Fruit fly (Drosophila melanogaster) whole organism, prepupa: ENCODE measurements around the gene raskol.

Experiments used
- Blimp-1 ChIP-seq: fragments of 200-800 bp; sonication (Bioruptor generic); optimal IDR thresholded peaks from 3 replicates; lab custom pipeline; 2017; ENCODE audit warnings: missing biosample characterization, missing genetic modification characterization, mild to moderate bottlenecking, moderate library complexity, missing genetic modification reagents
- CG10669 ChIP-seq: fragments of 200-800 bp; sonication (Bioruptor generic); optimal IDR thresholded peaks from 3 replicates; lab custom pipeline; 2018; ENCODE audit warnings: missing biosample characterization, mild to moderate bottlenecking, missing genetic modification characterization, moderate library complexity
- CG11762 ChIP-seq: fragments of 200-800 bp; sonication (Bioruptor generic); optimal IDR thresholded peaks from 3 replicates; lab custom pipeline; 2016; ENCODE audit warnings: missing biosample characterization, missing genetic modification characterization; ENCODE audit not compliant: insufficient read depth
- CG11902 ChIP-seq: fragments of 200-800 bp; sonication (Bioruptor generic); optimal IDR thresholded peaks from 3 replicates; lab custom pipeline; 2016; ENCODE audit warnings: missing biosample characterization, missing genetic modification characterization
- CG15336 ChIP-seq: fragments of 200-800 bp; sonication (Bioruptor generic); IDR thresholded peaks from 2 replicates; pipeline ENCODE4 v1.3.6; 2022; ENCODE audit warnings: missing biosample characterization, missing genetic modification characterization
- CG31627 ChIP-seq: fragments of 200-800 bp; sonication (Bioruptor generic); optimal IDR thresholded peaks from 3 replicates; lab custom pipeline; 2016; ENCODE audit warnings: missing biosample characterization, missing genetic modification characterization
- CG34406 ChIP-seq: fragments of 200-800 bp; sonication (Bioruptor generic); optimal IDR thresholded peaks from 3 replicates; lab custom pipeline; 2016; ENCODE audit warnings: missing biosample characterization, missing genetic modification characterization
- CG3919 ChIP-seq: fragments of 200-800 bp; sonication (Bioruptor generic); optimal IDR thresholded peaks from 3 replicates; lab custom pipeline; 2016; ENCODE audit warnings: missing biosample characterization, missing genetic modification characterization
- CG8119 ChIP-seq: fragments of 200-800 bp; sonication (Bioruptor generic); IDR thresholded peaks from 3 replicates; pipeline ENCODE4 v1.3.6; 2022; ENCODE audit warnings: missing biosample characterization, missing genetic modification characterization
- Eip78C ChIP-seq: fragments of 200-800 bp; sonication (Bioruptor generic); peaks from one replicate; lab custom pipeline; 2016; ENCODE audit warnings: missing biosample characterization, missing genetic modification characterization
- Eip93F ChIP-seq: fragments of 200-800 bp; sonication (Bioruptor generic); optimal IDR thresholded peaks from 2 replicates; lab custom pipeline; 2016; ENCODE audit warnings: missing biosample characterization, mild to moderate bottlenecking, missing genetic modification characterization
- Ets21C ChIP-seq: fragments of 200-800 bp; sonication (Bioruptor generic); optimal IDR thresholded peaks from 3 replicates; lab custom pipeline; 2016; ENCODE audit warnings: missing biosample characterization, missing genetic modification characterization
- Ets96B ChIP-seq: fragments of 200-800 bp; optimal IDR thresholded peaks from 2 replicates; lab custom pipeline; 2019; ENCODE audit warnings: missing biosample characterization, mild to moderate bottlenecking, missing genetic modification characterization, moderate library complexity
- Gug ChIP-seq: fragments of 200-800 bp; sonication (Bioruptor generic); IDR thresholded peaks from 2 replicates; pipeline ENCODE4 v1.3.6; 2022; ENCODE audit warnings: missing biosample characterization, missing genetic modification characterization
- Hr38 ChIP-seq: sonication (Bioruptor generic); optimal IDR thresholded peaks from 2 replicates; lab custom pipeline; 2016; ENCODE audit warnings: missing biosample characterization, missing genetic modification characterization
- Hr4 ChIP-seq: fragments of 200-800 bp; sonication (Bioruptor generic); optimal IDR thresholded peaks from 3 replicates; lab custom pipeline; 2016; ENCODE audit warnings: missing biosample characterization, missing genetic modification characterization
- Lpt ChIP-seq: fragments of 200-800 bp; sonication (Bioruptor generic); optimal IDR thresholded peaks from 3 replicates; lab custom pipeline; 2016; ENCODE audit warnings: missing biosample characterization, missing genetic modification characterization
- Met ChIP-seq: fragments of 200-800 bp; sonication (Bioruptor generic); optimal IDR thresholded peaks from 3 replicates; lab custom pipeline; 2016; ENCODE audit warnings: missing biosample characterization, missing genetic modification characterization
- OdsH ChIP-seq: fragments of 200-800 bp; sonication (Bioruptor generic); optimal IDR thresholded peaks from 3 replicates; lab custom pipeline; 2016; ENCODE audit warnings: missing biosample characterization, missing genetic modification characterization
- Smox ChIP-seq: fragments of 200-800 bp; sonication (Bioruptor generic); optimal IDR thresholded peaks from 3 replicates; lab custom pipeline; 2016; ENCODE audit warnings: missing biosample characterization, missing genetic modification characterization
- Sox102F ChIP-seq: fragments of 200-800 bp; sonication (Bioruptor generic); optimal IDR thresholded peaks from 2 replicates; lab custom pipeline; 2016; ENCODE audit warnings: missing biosample characterization, mild to moderate bottlenecking, missing genetic modification characterization
- achi ChIP-seq: fragments of 200-800 bp; sonication (Bioruptor generic); optimal IDR thresholded peaks from 3 replicates; lab custom pipeline; 2016; ENCODE audit warnings: missing biosample characterization, missing genetic modification characterization
- acj6 ChIP-seq: fragments of 200-800 bp; sonication (Bioruptor generic); optimal IDR thresholded peaks from 3 replicates; lab custom pipeline; 2016; ENCODE audit warnings: missing biosample characterization, missing genetic modification characterization
- cyc ChIP-seq: fragments of 200-800 bp; sonication (Bioruptor generic); optimal IDR thresholded peaks from 3 replicates; lab custom pipeline; 2016; ENCODE audit warnings: missing biosample characterization, missing genetic modification characterization
- dac ChIP-seq: fragments of 200-800 bp; sonication (Bioruptor generic); optimal IDR thresholded peaks from 2 replicates; lab custom pipeline; 2017; ENCODE audit warnings: missing biosample characterization, mild to moderate bottlenecking, missing genetic modification characterization
- dsx ChIP-seq: fragments of 200-800 bp; optimal IDR thresholded peaks from 3 replicates; lab custom pipeline; 2019; ENCODE audit warnings: missing biosample characterization, mild to moderate bottlenecking, missing genetic modification characterization, moderate library complexity; ENCODE audit not compliant: poor library complexity, severe bottlenecking
- eg ChIP-seq: fragments of 200-800 bp; sonication (Bioruptor generic); IDR thresholded peaks from 3 replicates; pipeline ENCODE4 v1.3.6; 2022; ENCODE audit warnings: missing biosample characterization, missing genetic modification characterization
- esn ChIP-seq: fragments of 200-800 bp; sonication (Bioruptor generic); optimal IDR thresholded peaks from 2 replicates; lab custom pipeline; 2016; ENCODE audit warnings: missing biosample characterization, mild to moderate bottlenecking, missing genetic modification characterization, moderate library complexity
- fd85E ChIP-seq: fragments of 200-800 bp; sonication (Bioruptor generic); optimal IDR thresholded peaks from 3 replicates; lab custom pipeline; 2016; ENCODE audit warnings: missing biosample characterization, missing genetic modification characterization
- fkh ChIP-seq: fragments of 200-800 bp; sonication (Bioruptor generic); optimal IDR thresholded peaks from 3 replicates; lab custom pipeline; 2017; ENCODE audit warnings: missing biosample characterization, mild to moderate bottlenecking, missing genetic modification characterization, moderate library complexity
- spab ChIP-seq: fragments of 200-800 bp; sonication (Bioruptor generic); optimal IDR thresholded peaks from 2 replicates; lab custom pipeline; 2017; ENCODE audit warnings: missing biosample characterization, mild to moderate bottlenecking, missing genetic modification characterization, missing genetic modification reagents
- ss ChIP-seq, 2 experiments: fragments of 200-800 bp; sonication (Bioruptor generic); optimal IDR thresholded peaks; 2 replicates in 1 of 2; 3 replicates in 1 of 2; lab custom pipeline; 2017 to 2018; ENCODE audit warnings: mild to moderate bottlenecking in 2 of 2, missing biosample characterization in 2 of 2, missing genetic modification characterization in 2 of 2, moderate library complexity in 1 of 2
- svp ChIP-seq: fragments of 200-800 bp; sonication (Bioruptor generic); peaks from one replicate; lab custom pipeline; 2016; ENCODE audit warnings: missing biosample characterization, missing genetic modification characterization
- topi ChIP-seq: fragments of 200-800 bp; sonication (Bioruptor generic); optimal IDR thresholded peaks from 3 replicates; lab custom pipeline; 2016; ENCODE audit warnings: missing biosample characterization, missing genetic modification characterization

raskol gene

DNA sequence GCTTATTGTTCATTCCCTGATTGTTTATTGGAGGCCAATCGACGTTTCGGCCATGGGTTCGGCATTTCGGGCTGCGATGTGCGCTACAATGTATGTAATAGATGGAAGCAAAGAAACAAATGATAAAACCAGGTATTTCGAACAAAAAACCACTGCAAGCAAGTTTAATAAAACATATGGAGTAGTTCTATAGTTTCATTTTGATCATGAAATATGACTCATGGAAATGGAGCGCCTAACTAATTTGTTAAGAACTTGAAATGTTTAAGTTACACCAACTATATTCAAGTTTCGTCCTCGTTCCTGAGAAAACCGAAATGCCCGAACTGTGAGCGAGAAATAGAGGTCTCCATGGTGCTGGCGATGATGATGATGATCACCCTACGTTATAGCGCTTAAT, 70.4 kb downstream of the raskol start (continued):
- TF ChIP-seq Hr38 = no peak
- TF ChIP-seq CG8119 = no peak
- peak; percentile 64 for TF ChIP-seq Eip78C
- no peak for TF ChIP-seq acj6 (GFP tag; lab: Kevin White, UChicago)
- peak; percentile 33 for TF ChIP-seq dsx
- TF ChIP-seq, all 60 proteins: peak for 8

DNA sequence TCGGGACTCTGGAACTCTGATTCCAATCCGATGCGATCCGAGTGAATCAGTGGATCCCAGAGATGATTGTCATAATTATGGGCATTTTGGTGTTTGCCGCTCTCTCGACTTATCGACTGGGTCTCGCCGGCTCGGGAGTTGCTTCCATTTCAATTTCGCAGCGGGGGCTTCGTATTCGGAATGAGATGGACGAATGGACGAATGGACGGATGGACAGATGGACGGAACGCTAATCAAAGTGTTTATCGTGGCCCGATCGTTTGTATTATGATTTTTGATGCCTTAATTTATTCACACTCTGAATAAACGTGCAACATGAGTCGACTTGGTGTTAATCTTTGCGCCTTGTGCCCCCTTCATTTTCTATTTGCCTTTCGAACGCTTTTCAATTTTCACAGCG, 70.9 kb downstream of the raskol start:
- TF ChIP-seq CG3919 (GFP tag; lab: Kevin White, UChicago) (no peak), achi (GFP tag; lab: Kevin White, UChicago) (no peak), CG34406 (no peak), CG15336 (GFP tag; lab: Robert Waterston, UW) (no peak), fd85E (no peak), CG8119 (no peak), Sox102F (GFP tag; lab: Kevin White, UChicago) (no peak), Eip93F (GFP tag; lab: Kevin White, UChicago) (no peak), Met (no peak), ss (GFP tag; optimal IDR thresholded peaks at IDR 0.05; lab: Kevin White, UChicago) (no peak), Ets96B (tag; lab: Kevin White, UChicago) (no peak), Blimp-1 (GFP tag; lab: Kevin White, UChicago) (no peak), Hr4 (GFP tag; lab: Kevin White, UChicago) (no peak), eg (no peak), cyc (no peak), dsx (no peak), CG11902 (GFP tag; lab: Kevin White, UChicago) (no peak)
- TF ChIP-seq, all 60 proteins: peak for 0

DNA sequence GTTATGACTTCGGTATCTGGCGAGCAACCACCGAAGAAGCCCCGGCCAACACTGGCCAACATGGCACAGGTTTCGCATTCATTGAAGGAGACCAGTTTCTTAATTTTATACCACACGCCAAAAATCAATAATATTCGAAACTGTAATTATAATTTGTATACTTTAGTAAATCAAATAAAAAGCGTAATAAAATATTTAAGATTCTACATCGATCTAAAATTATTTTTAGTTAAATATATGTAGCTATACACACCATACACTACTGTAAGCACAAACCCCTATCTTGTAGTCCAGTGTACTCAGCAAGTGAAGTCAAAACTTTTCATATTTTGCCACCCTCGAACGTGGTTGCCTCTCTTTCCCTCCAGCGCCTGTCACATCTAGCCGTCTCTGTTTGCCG, 72.1 kb downstream of the raskol start:
- TF ChIP-seq OdsH (no peak), esn (GFP tag; lab: Kevin White, UChicago) (peak; percentile 6), svp (GFP tag; lab: Kevin White, UChicago) (peak; percentile 54), spab (GFP tag; lab: Kevin White, UChicago) (no peak), Eip78C (peak; percentile 6), topi (GFP tag; lab: Kevin White, UChicago) (no peak)

DNA sequence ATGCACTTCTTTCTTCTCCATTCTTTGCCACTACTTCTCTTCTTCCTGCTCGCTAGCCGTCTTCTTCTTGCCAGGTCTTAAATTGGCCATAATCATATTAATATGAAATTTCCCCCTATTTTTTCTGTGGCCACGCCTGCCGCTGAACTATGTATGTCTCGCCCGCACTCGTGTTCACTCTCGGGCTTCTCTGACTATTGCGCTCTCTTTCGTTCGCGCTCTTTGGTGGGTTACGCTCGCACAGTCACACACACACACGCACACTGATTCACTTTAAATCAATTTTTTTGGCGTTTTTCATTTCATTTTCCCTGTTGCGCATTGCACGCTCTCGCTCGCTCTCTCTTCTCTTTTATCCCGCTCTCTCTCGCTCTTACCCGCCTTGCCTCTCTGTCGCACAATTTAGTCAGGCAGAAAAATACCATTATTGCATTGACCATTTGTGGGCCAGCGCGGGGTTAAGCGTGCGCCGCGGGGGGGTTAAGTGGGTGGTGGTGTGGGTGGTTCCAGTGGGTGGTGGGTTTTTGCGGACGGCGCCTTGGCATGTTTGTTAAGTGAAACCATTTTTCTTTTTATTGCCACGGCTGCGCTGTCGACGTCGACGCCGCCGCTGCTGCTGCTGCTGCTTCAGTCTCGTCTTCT, 79.6 kb downstream of the raskol start:
- no peak for TF ChIP-seq Ets21C (GFP tag; lab: Kevin White, UChicago)
- TF ChIP-seq CG3919 (GFP tag; lab: Kevin White, UChicago) = no peak
- TF ChIP-seq fkh = no peak

DNA sequence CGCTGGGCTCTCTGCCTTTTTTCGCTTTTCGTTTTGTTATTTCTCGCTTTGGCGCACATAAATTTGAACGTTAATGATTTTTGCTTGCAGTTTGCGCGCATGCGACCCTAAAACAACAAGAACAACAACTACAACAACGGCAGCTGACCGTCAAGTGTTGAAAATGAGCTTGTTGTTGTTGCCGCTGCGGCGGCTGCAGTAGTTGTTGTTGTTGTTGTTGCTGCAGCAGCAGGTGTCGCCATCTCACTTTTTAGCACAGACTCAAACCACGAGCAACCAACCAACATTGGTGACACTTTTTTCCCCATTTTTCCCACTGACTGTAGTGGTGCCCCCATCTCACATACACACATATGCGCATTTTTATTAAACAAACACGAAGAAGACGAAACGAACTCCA, 80.1 kb downstream of the raskol start:
- TF ChIP-seq CG34406 (no peak), ss (GFP tag; optimal IDR thresholded peaks at IDR 0.05; lab: Kevin White, UChicago) (peak in 1 of 2 experiments; percentile 12)

DNA sequence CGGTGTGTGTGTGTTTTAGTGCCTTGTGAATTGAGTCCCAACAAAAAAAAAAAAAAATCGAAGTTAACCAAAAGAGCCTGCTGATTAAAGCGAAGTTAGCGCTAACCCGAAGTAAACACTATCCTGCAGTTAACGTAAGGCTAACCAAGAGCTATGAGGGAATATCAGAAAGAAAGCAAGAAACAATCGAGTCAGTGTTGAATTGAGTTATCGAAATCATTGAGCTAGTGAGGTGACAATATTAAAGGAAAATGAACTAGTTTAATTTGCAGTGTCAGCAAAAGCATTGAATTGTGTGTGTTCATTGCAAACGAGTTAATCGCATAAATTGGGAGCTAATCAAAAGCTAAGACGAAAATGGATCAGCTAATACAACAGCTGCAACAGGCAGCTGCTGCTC, 80.8 kb downstream of the raskol start, which contains the start of gene OdsH:
Gene OdsH (plus strand): TSS at position 301 of the 400 bp plus-strand sequence.
- TF ChIP-seq Gug (GFP tag; lab: Robert Waterston, UW) (no peak), Ets96B (tag; lab: Kevin White, UChicago) (no peak), Lpt (no peak), CG3919 (GFP tag; lab: Kevin White, UChicago) (no peak), Eip78C (no peak), CG34406 (no peak), Blimp-1 (GFP tag; lab: Kevin White, UChicago) (no peak), achi (GFP tag; lab: Kevin White, UChicago) (no peak), CG10669 (GFP tag; lab: Kevin White, UChicago) (no peak), CG11762 (GFP tag; lab: Kevin White, UChicago) (no peak), CG31627 (GFP tag; lab: Kevin White, UChicago) (no peak), Smox (no peak), dac (GFP tag; lab: Kevin White, UChicago) (no peak), Ets21C (GFP tag; lab: Kevin White, UChicago) (no peak), eg (no peak)
- TF ChIP-seq, all 60 proteins: peak for 0
